Worm (Caenorhabditis elegans): ENCODE results near the gene tbx-38.

- TF ChIP-seq ztf-23 (GFP tag; IDR thresholded peaks at IDR 0.05) = no peak
- TF ChIP-seq ref-1 (GFP tag; conservative IDR thresholded peaks at IDR 0.05) = no peak
- TF ChIP-seq cog-1 (tag; optimal IDR thresholded peaks at IDR 0.05) = no peak
These were observed 25.2 kb downstream of the tbx-38 start for ce11 chrIII:11760634-11761033.
